Fruit fly (Drosophila melanogaster) whole organism, wandering third instar larva: ENCODE measurements around the gene CG18170.

Experiments
- Abd-B ChIP-seq: fragments of >200 bp; optimal IDR thresholded peaks from 2 replicates; lab custom pipeline; 2017; ENCODE audit warnings: missing biosample characterization, missing genetic modification characterization
- Dfd ChIP-seq: fragments of >200 bp; optimal IDR thresholded peaks from 2 replicates; lab custom pipeline; 2017; ENCODE audit warnings: missing biosample characterization, missing genetic modification characterization
- Dif ChIP-seq: fragments of 200-275, 200-300 bp; sonication (Bioruptor generic); optimal IDR thresholded peaks from 2 replicates; lab custom pipeline; 2018; ENCODE audit warnings: missing biosample characterization, missing genetic modification characterization; ENCODE audit not compliant: partially characterized antibody
- psq ChIP-seq: fragments of 200-800 bp; sonication (Bioruptor generic); optimal IDR thresholded peaks from 3 replicates; lab custom pipeline; 2017; ENCODE audit warnings: missing biosample characterization, mild to moderate bottlenecking, missing genetic modification characterization, moderate library complexity

- TF ChIP-seq Abd-B: no peak
- no peak for TF ChIP-seq Dif (GFP tag; lab: Kevin White, UChicago)
- TF ChIP-seq Dfd: no peak
- TF ChIP-seq psq: no peak
Observed at dm6 chr3L:1664876-1665275, 62.1 kb downstream of the CG18170 start, which contains the start of the genes Srrm234 and CG7974.
